Worm (Caenorhabditis elegans) whole organism, L1 larva: ENCODE results near the gene Y43F8C.3.

Source experiments
- C16A3.4 ChIP-seq: fragments of 150-350 bp; optimal IDR thresholded peaks from 2 replicates; lab custom pipeline; 2014; ENCODE audit warnings: missing biosample characterization, missing genetic modification characterization
- Y116A8C.19 ChIP-seq: sonication (generic microtip); optimal IDR thresholded peaks from 2 replicates; lab custom pipeline; 2016; ENCODE audit warnings: missing compliant biosample characterization, missing genetic modification characterization, borderline replicate concordance
- aly-2 ChIP-seq: fragments of 150-350 bp; optimal IDR thresholded peaks from 2 replicates; lab custom pipeline; 2014; ENCODE audit warnings: missing biosample characterization, missing genetic modification characterization
- blmp-1 ChIP-seq: fragments of 150-350 bp; optimal IDR thresholded peaks from 2 replicates; lab custom pipeline; 2014; ENCODE audit warnings: missing biosample characterization, missing genetic modification characterization
- ceh-63 ChIP-seq: fragments of 200-800 bp; sonication (Bioruptor generic); optimal IDR thresholded peaks from 2 replicates; lab custom pipeline; 2018; ENCODE audit warnings: mild to moderate bottlenecking, missing genetic modification characterization, missing compliant biosample characterization
- ceh-82 ChIP-seq, 3 experiments: fragments of 150-350 bp in 1 of 3; sonication (generic microtip) in 2 of 3; optimal IDR thresholded peaks; 2 replicates each; lab custom pipeline; 2014 to 2017; ENCODE audit warnings: missing biosample characterization in 3 of 3, missing genetic modification characterization in 3 of 3
- ceh-88 ChIP-seq: fragments of 200-800 bp; sonication (Bioruptor generic); IDR thresholded peaks from 2 replicates; pipeline ENCODE4 v1.3.6; 2022; ENCODE audit warnings: missing genetic modification characterization, missing compliant biosample characterization
- ceh-90 ChIP-seq: sonication (generic microtip); optimal IDR thresholded peaks from 2 replicates; lab custom pipeline; 2016; ENCODE audit warnings: missing genetic modification characterization, missing compliant biosample characterization
- ces-1 ChIP-seq: fragments of 150-350 bp; optimal IDR thresholded peaks from 2 replicates; lab custom pipeline; 2014; ENCODE audit warnings: missing biosample characterization, missing genetic modification reagents, missing genetic modification characterization
- dpl-1 ChIP-seq, 3 experiments: fragments of 150-350 bp in 2 of 3; sonication (generic microtip) in 1 of 3; optimal IDR thresholded peaks; 2 replicates each; lab custom pipeline; 2014 to 2017; ENCODE audit warnings: missing biosample characterization in 3 of 3, missing genetic modification characterization in 3 of 3, missing genetic modification reagents in 3 of 3
- efl-1 ChIP-seq, 4 experiments: fragments of 150-350 bp; optimal IDR thresholded peaks in 3 of 4; peaks in 1 of 4; 1 replicate in 1 of 4; 2 replicates in 3 of 4; lab custom pipeline; 2014; ENCODE audit warnings: missing biosample characterization in 2 of 4, missing genetic modification characterization in 2 of 4, missing genetic modification reagents in 2 of 4
- efl-3 ChIP-seq: fragments of 200-800 bp; sonication (Bioruptor generic); optimal IDR thresholded peaks from 2 replicates; lab custom pipeline; 2018; ENCODE audit warnings: mild to moderate bottlenecking, missing genetic modification characterization, missing compliant biosample characterization
- egl-13 ChIP-seq: sonication (generic microtip); optimal IDR thresholded peaks from 2 replicates; lab custom pipeline; 2016; ENCODE audit warnings: missing genotype, missing genetic modification reagents, missing genetic modification characterization, missing compliant biosample characterization
- elt-2 ChIP-seq: sonication (generic microtip); optimal IDR thresholded peaks from 2 replicates; lab custom pipeline; 2016; ENCODE audit warnings: missing genetic modification characterization, mild to moderate bottlenecking, inconsistent platforms, missing compliant biosample characterization, missing genetic modification reagents
- ets-5 ChIP-seq: fragments of 200-800 bp; sonication (Bioruptor generic); IDR thresholded peaks from 2 replicates; pipeline ENCODE4 v1.3.6; 2022; ENCODE audit warnings: missing genetic modification characterization, missing compliant biosample characterization
- grh-1 ChIP-seq: fragments of 200-800 bp; sonication (Bioruptor generic); IDR thresholded peaks from 2 replicates; pipeline ENCODE4 v1.3.6; 2022; ENCODE audit warnings: missing genetic modification reagents, missing genetic modification characterization, missing compliant biosample characterization
- hlh-17 ChIP-seq: fragments of 200-800 bp; sonication (Bioruptor generic); optimal IDR thresholded peaks from 2 replicates; lab custom pipeline; 2018; ENCODE audit warnings: missing genetic modification characterization, mild to moderate bottlenecking, missing compliant biosample characterization, moderate library complexity, borderline replicate concordance
- irx-1 ChIP-seq: sonication (generic microtip); optimal IDR thresholded peaks from 2 replicates; lab custom pipeline; 2016; ENCODE audit warnings: missing genetic modification characterization, missing compliant biosample characterization
- lsy-2 ChIP-seq, 2 experiments: fragments of 150-350 bp; optimal IDR thresholded peaks; 2 replicates each; lab custom pipeline; 2014; ENCODE audit warnings: missing biosample characterization in 2 of 2, missing genetic modification characterization in 2 of 2
- mep-1 ChIP-seq: fragments of 150-350 bp; optimal IDR thresholded peaks from 2 replicates; lab custom pipeline; 2014; ENCODE audit warnings: missing biosample characterization, missing genetic modification characterization
- nhr-11 ChIP-seq: fragments of 150-350 bp; optimal IDR thresholded peaks from 2 replicates; lab custom pipeline; 2014; ENCODE audit warnings: missing biosample characterization, missing genetic modification characterization
- nhr-12 ChIP-seq: sonication (generic microtip); optimal IDR thresholded peaks from 2 replicates; lab custom pipeline; 2017; ENCODE audit warnings: missing biosample characterization, missing genetic modification characterization
- nhr-19 ChIP-seq: fragments of 200-800 bp; sonication (Bioruptor generic); conservative IDR thresholded peaks from 2 replicates; pipeline ENCODE4 v1.3.6; 2022; ENCODE audit warnings: missing genetic modification characterization, missing compliant biosample characterization
- nhr-20 ChIP-seq: sonication (generic microtip); optimal IDR thresholded peaks from 2 replicates; lab custom pipeline; 2016; ENCODE audit warnings: mild to moderate bottlenecking, missing genetic modification characterization, missing compliant biosample characterization
- nhr-237 ChIP-seq: fragments of 150-350 bp; optimal IDR thresholded peaks from 2 replicates; lab custom pipeline; 2014; ENCODE audit warnings: missing biosample characterization, missing genetic modification characterization
- nhr-28 ChIP-seq: fragments of 150-350 bp; optimal IDR thresholded peaks from 2 replicates; lab custom pipeline; 2014; ENCODE audit warnings: missing biosample characterization, missing genetic modification characterization
- nhr-47 ChIP-seq: sonication (generic microtip); optimal IDR thresholded peaks from 2 replicates; lab custom pipeline; 2016; ENCODE audit warnings: mild to moderate bottlenecking, missing genetic modification characterization, moderate library complexity, missing compliant biosample characterization
- nhr-76 ChIP-seq: sonication (generic microtip); optimal IDR thresholded peaks from 2 replicates; lab custom pipeline; 2017; ENCODE audit warnings: missing biosample characterization, missing genetic modification characterization
- nhr-84 ChIP-seq: sonication (generic microtip); optimal IDR thresholded peaks from 2 replicates; lab custom pipeline; 2017; ENCODE audit warnings: missing biosample characterization, missing genetic modification characterization
- nhr-85 ChIP-seq: sonication (generic microtip); peaks from one replicate; lab custom pipeline; 2016; ENCODE audit warnings: missing genetic modification characterization, inconsistent platforms, missing compliant biosample characterization
- pax-3 ChIP-seq: fragments of 200-800 bp; sonication (Bioruptor generic); optimal IDR thresholded peaks from 2 replicates; lab custom pipeline; 2018; ENCODE audit warnings: mild to moderate bottlenecking, missing genetic modification characterization, moderate library complexity, missing compliant biosample characterization
- rnt-1 ChIP-seq: sonication (generic microtip); optimal IDR thresholded peaks from 2 replicates; lab custom pipeline; 2016; ENCODE audit warnings: mild to moderate bottlenecking, missing genetic modification characterization, moderate library complexity, missing compliant biosample characterization
- snpc-4 ChIP-seq: fragments of 150-350 bp; optimal IDR thresholded peaks from 2 replicates; lab custom pipeline; 2014; ENCODE audit warnings: missing biosample characterization, missing genetic modification characterization
- sptf-1 ChIP-seq: fragments of 150-350 bp; optimal IDR thresholded peaks from 2 replicates; lab custom pipeline; 2014; ENCODE audit warnings: missing biosample characterization, missing genetic modification characterization
- tbx-2 ChIP-seq: sonication (generic microtip); optimal IDR thresholded peaks from 2 replicates; lab custom pipeline; 2016; ENCODE audit warnings: missing genetic modification characterization, missing compliant biosample characterization
- tlp-1 ChIP-seq: fragments of 150-350 bp; optimal IDR thresholded peaks from 2 replicates; lab custom pipeline; 2014; ENCODE audit warnings: missing biosample characterization, missing genetic modification characterization
- unc-62 ChIP-seq: fragments of 150-350 bp; optimal IDR thresholded peaks from 2 replicates; lab custom pipeline; 2014; ENCODE audit warnings: missing biosample characterization, missing genetic modification reagents, missing genetic modification characterization
- vab-15 ChIP-seq: sonication (generic microtip); optimal IDR thresholded peaks from 2 replicates; lab custom pipeline; 2017; ENCODE audit warnings: missing genotype, mild to moderate bottlenecking, missing genetic modification characterization, missing compliant biosample characterization
- xbp-1 ChIP-seq: sonication (generic microtip); optimal IDR thresholded peaks from 2 replicates; lab custom pipeline; 2016; ENCODE audit warnings: missing genetic modification characterization, missing compliant biosample characterization
- zag-1 ChIP-seq: fragments of 150-350 bp; optimal IDR thresholded peaks from 2 replicates; lab custom pipeline; 2014; ENCODE audit warnings: missing biosample characterization, missing genetic modification characterization

Gene Y43F8C.3

DNA sequence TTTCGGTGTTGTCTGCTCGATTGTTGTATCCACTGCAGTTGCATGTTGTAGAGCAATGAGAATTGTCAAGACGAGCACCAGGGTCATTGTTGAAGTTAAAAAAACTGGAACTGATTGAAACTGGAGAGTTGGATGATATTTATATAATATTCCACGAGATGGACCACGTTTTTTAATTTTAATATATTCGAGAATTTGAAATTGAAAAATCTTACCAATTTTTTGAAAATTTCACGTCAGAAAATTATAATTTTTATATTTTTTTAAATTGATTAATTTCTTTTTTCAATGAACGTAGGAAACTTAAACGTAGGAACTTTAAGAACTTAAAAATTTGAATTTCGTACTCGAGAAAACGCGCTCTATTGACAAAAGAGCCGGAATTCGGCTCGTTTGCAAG is 10.1 kb upstream of the Y43F8C.3 start, which contains the start of gene Y43F8C.5:
Gene Y43F8C.5, minus strand, starts transcription at position 101 of the 400 bp plus-strand sequence.
- no peak for TF ChIP-seq nhr-12 (tag; lab: Kevin White, UChicago)
- TF ChIP-seq elt-2 (tag; lab: Kevin White, UChicago): no peak
- TF ChIP-seq vab-15 (tag; lab: Kevin White, UChicago): no peak
- no peak for TF ChIP-seq hlh-17 (GFP tag; lab: Kevin White, UChicago)
- TF ChIP-seq nhr-11 (tag; lab: Kevin White, UChicago): no peak
- no peak for TF ChIP-seq ces-1 (GFP tag; lab: Kevin White, UChicago)

DNA sequence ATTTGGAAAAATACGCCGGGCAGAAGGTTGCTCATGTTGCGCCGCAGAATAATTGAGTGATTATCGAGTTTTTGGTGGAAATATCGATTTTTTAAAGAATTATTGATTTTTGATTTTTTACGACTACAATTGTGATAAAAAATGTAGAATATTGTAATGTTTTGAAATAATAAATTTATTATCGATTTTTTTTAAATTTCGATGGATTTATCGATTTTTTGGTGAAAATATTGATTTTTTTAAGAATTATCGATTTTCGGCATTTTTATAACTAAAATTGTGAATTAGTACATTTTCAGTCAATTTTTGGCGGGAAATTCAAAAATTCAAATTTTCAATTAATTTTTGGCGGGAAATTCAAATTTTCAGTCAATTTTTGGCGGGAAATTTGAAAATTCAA is 8.1 kb upstream of the Y43F8C.3 start:
- TF ChIP-seq nhr-47: no peak
- no peak for TF ChIP-seq lsy-2 (tag; optimal IDR thresholded peaks at IDR 0.05; lab: Kevin White, UChicago)
- no peak for TF ChIP-seq nhr-28
- TF ChIP-seq tbx-2 (tag; lab: Kevin White, UChicago): no peak
- TF ChIP-seq, all 84 proteins: peak for 0

DNA sequence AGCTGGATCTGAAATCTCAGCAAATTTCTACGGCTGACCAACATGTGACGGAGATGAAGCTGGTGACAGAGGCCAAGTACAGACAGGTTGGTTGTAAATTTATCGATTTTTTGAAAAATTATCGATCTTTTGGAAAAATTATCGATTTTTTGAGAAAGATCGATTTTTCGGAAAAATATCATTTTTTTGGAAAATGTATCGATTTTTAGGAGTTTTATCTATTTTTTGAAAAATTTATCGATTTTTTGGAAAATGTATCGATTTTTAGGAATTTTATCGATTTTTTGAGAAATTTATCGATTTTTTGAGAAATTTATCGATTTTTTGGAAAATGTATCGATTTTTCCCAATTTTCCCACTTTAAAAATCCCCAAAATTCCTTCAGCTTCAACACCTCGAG is 7.5 kb upstream of the Y43F8C.3 start:
- no peak for TF ChIP-seq tbx-2 (tag; lab: Kevin White, UChicago)
- peak; percentile 19 for TF ChIP-seq sptf-1 (tag; lab: Kevin White, UChicago)

DNA sequence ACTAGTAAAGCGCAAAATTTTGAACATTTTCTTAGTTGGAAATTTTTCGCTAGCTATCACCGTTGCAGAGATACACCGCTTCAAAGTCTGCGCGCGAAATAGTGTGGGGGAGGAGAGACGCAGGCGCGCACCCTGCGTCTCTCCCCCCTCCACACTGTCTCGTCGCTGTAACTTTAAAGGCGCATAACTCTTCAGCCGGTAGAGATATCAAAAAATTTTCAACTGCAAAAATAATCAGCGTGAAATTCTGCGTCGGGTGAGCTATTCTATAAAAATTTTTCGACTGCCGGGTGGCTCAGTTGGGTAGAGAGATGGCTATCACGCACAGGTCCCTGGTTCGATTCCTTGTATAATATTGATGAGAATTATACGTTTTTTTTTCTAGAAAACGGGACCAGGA is 7.1 kb upstream of the Y43F8C.3 start:
- 0 out of 2 replicates have a peak, but pooled peaks have one; percentile 26 for TF ChIP-seq nhr-19
- no peak for TF ChIP-seq snpc-4 (tag; lab: Kevin White, UChicago)
- TF ChIP-seq efl-1 (optimal IDR thresholded peaks at IDR 0.05; lab: Kevin White, UChicago): no peak
- peak in 1 of 2 experiments; percentile 35 for TF ChIP-seq efl-1 (GFP tag; optimal IDR thresholded peaks at IDR 0.05 in 1 of 2; lab: Kevin White, UChicago)
- TF ChIP-seq nhr-237 (tag; lab: Kevin White, UChicago): no peak
- TF ChIP-seq tlp-1 (tag; lab: Kevin White, UChicago): no peak
- no peak for TF ChIP-seq aly-2 (tag; lab: Kevin White, UChicago)
- TF ChIP-seq ceh-88 (GFP tag; lab: Robert Waterston, UW): no peak
- TF ChIP-seq sptf-1 (tag; lab: Kevin White, UChicago): no peak
- TF ChIP-seq pax-3 (tag; lab: Kevin White, UChicago): no peak
- no peak for TF ChIP-seq ceh-82 (tag; optimal IDR thresholded peaks at IDR 0.05; lab: Kevin White, UChicago)
- no peak for TF ChIP-seq grh-1 (GFP tag; lab: Robert Waterston, UW)
- TF ChIP-seq irx-1 (tag; lab: Kevin White, UChicago): no peak
- TF ChIP-seq, all 84 proteins: peak for 2

DNA sequence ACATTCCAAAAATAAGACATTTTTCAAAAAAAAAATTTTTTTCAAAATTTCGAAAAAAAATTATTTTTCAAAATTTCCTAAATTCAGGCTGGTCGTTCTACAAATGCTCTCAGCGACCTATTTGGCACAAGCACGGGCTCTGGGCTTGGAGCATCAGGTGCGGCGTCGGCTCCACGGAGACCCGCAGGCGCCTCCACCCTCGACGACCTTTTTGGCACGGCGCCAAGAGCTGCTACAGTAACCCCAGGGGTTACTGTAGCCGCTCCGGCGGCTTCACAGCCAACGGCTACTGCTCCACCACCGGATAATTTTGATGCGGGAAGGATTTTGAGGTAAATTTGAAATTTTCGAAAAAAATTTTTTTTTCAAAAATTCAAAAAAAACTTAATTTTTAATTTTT is 3.3 kb upstream of the Y43F8C.3 start:
- TF ChIP-seq nhr-84 (tag; lab: Kevin White, UChicago) (no peak), dpl-1 (GFP tag; optimal IDR thresholded peaks at IDR 0.05; lab: Kevin White, UChicago) (no peak), ets-5 (GFP tag; lab: Robert Waterston, UW) (no peak), nhr-12 (tag; lab: Kevin White, UChicago) (no peak), blmp-1 (tag; lab: Kevin White, UChicago) (no peak), sptf-1 (tag; lab: Kevin White, UChicago) (no peak), ceh-63 (no peak), C16A3.4 (tag; lab: Kevin White, UChicago) (no peak), efl-1 (optimal IDR thresholded peaks at IDR 0.05; lab: Kevin White, UChicago) (no peak), efl-1 (GFP tag; optimal IDR thresholded peaks at IDR 0.05 in 1 of 2; lab: Kevin White, UChicago) (peak in 1 of 2 experiments; percentile 19)

DNA sequence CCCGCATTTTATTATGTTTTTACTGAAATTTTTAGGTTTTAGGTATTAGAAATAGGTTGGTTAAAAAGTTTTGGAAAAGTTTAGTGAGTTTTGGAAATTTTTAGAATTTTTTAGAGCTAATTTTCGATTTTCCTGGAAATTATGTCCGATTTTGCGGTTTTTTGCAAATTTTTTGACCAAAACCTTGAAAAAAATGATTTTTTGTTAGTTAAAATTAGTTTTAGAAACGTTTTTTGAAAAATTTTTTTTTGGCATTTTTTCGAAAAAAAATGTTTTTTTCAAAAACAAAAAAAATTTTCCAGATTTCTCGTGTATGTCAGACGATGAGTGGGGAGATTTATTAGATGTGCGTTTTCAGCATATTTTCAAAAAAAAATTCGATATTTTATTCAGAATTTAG is 2.3 kb upstream of the Y43F8C.3 start, which contains the start of gene dyf-19:
Gene dyf-19, plus strand, starts transcription at position 301 of the 400 bp plus-strand sequence.
- no peak for TF ChIP-seq nhr-76
- TF ChIP-seq xbp-1 (tag; lab: Kevin White, UChicago): no peak
- no peak for TF ChIP-seq nhr-85 (tag; lab: Kevin White, UChicago)
- no peak for TF ChIP-seq tlp-1 (tag; lab: Kevin White, UChicago)
- no peak for TF ChIP-seq elt-2 (tag; lab: Kevin White, UChicago)
- TF ChIP-seq unc-62 (GFP tag; lab: Kevin White, UChicago): no peak
- TF ChIP-seq rnt-1 (tag; lab: Kevin White, UChicago): no peak
- TF ChIP-seq zag-1: no peak
- TF ChIP-seq efl-1 (optimal IDR thresholded peaks at IDR 0.05; lab: Kevin White, UChicago): no peak
- TF ChIP-seq efl-1 (GFP tag; optimal IDR thresholded peaks at IDR 0.05 in 1 of 2; lab: Kevin White, UChicago): no peak
- TF ChIP-seq mep-1 (tag; lab: Kevin White, UChicago): no peak
- TF ChIP-seq hlh-17 (GFP tag; lab: Kevin White, UChicago): no peak
- no peak for TF ChIP-seq ceh-90 (tag; lab: Kevin White, UChicago)
- no peak for TF ChIP-seq Y116A8C.19 (tag; lab: Kevin White, UChicago)
- no peak for TF ChIP-seq irx-1 (tag; lab: Kevin White, UChicago)
- TF ChIP-seq efl-3 (GFP tag; lab: Kevin White, UChicago): no peak
- no peak for TF ChIP-seq grh-1 (GFP tag; lab: Robert Waterston, UW)
- TF ChIP-seq nhr-20 (tag; lab: Kevin White, UChicago): no peak
- no peak for TF ChIP-seq egl-13 (tag; lab: Kevin White, UChicago)
- TF ChIP-seq blmp-1 (tag; lab: Kevin White, UChicago): no peak
